Worm (Caenorhabditis elegans) whole organism, L3 larva: ENCODE measurements around the gene mec-18.

Experiments used
- egl-27 ChIP-seq: sonication (generic microtip); optimal IDR thresholded peaks from 4 replicates; lab custom pipeline; 2017; ENCODE audit warnings: missing biosample characterization, missing genetic modification reagents, missing genetic modification characterization
- elt-3 ChIP-seq, 3 experiments: fragments of 150-350 bp in 1 of 3; sonication (generic microtip) in 2 of 3; optimal IDR thresholded peaks; 2 replicates in 2 of 3; 4 replicates in 1 of 3; lab custom pipeline; 2014 to 2017; ENCODE audit warnings: missing biosample characterization in 3 of 3, missing genetic modification characterization in 3 of 3
- fkh-10 ChIP-seq: sonication (generic microtip); optimal IDR thresholded peaks from 2 replicates; lab custom pipeline; 2017; ENCODE audit warnings: missing biosample characterization, missing genetic modification reagents, missing genetic modification characterization
- fos-1 ChIP-seq: fragments of 150-350 bp; optimal IDR thresholded peaks from 2 replicates; lab custom pipeline; 2014; ENCODE audit warnings: missing biosample characterization, missing genetic modification characterization
- hmg-11 ChIP-seq: sonication (generic microtip); optimal IDR thresholded peaks from 2 replicates; lab custom pipeline; 2016; ENCODE audit warnings: missing genetic modification characterization, missing compliant biosample characterization
- nhr-237 ChIP-seq: fragments of 150-350 bp; optimal IDR thresholded peaks from 2 replicates; lab custom pipeline; 2014; ENCODE audit warnings: missing biosample characterization, missing genetic modification characterization
- skn-1 ChIP-seq: fragments of 150-350 bp; optimal IDR thresholded peaks from 2 replicates; lab custom pipeline; 2014; ENCODE audit warnings: missing biosample characterization, missing genetic modification characterization
- snpc-4 ChIP-seq: fragments of 150-350 bp; optimal IDR thresholded peaks from 2 replicates; lab custom pipeline; 2014; ENCODE audit warnings: missing biosample characterization, missing genetic modification characterization
- tbx-2 ChIP-seq: sonication (generic microtip); optimal IDR thresholded peaks from 2 replicates; lab custom pipeline; 2016; ENCODE audit warnings: mild to moderate bottlenecking, missing genetic modification characterization, missing compliant biosample characterization

- no peak for TF ChIP-seq egl-27 (tag; lab: Kevin White, UChicago)
- TF ChIP-seq skn-1 (tag; lab: Kevin White, UChicago) = no peak
- no peak for TF ChIP-seq tbx-2 (tag; lab: Kevin White, UChicago)
- no peak for TF ChIP-seq elt-3 (tag; optimal IDR thresholded peaks at IDR 0.05; lab: Kevin White, UChicago)
- no peak for TF ChIP-seq nhr-237 (tag; lab: Kevin White, UChicago)
- no peak for TF ChIP-seq hmg-11
- no peak for TF ChIP-seq snpc-4 (tag; lab: Kevin White, UChicago)
- no peak for TF ChIP-seq fkh-10 (GFP tag; lab: Kevin White, UChicago)
- TF ChIP-seq fos-1 (tag; lab: Kevin White, UChicago) = no peak
Measured at ce11 chrX:4282380-4282779, 8.4 kb upstream of the mec-18 start, which contains the start of gene C52B9.19.
